Worm (Caenorhabditis elegans) whole organism, mixed stage, embryonic: ENCODE results near the gene T24D5.2.

Experiments
- ces-1 ChIP-seq: fragments of 150-350 bp; optimal IDR thresholded peaks from 2 replicates; lab custom pipeline; 2014; ENCODE audit warnings: missing biosample characterization, missing genetic modification reagents, missing genetic modification characterization
- cnd-1 ChIP-seq: fragments of 200-800 bp; sonication (Bioruptor generic); optimal IDR thresholded peaks from 2 replicates; lab custom pipeline; 2018; ENCODE audit warnings: mild to moderate bottlenecking, missing genetic modification characterization, missing compliant biosample characterization
- elt-3 ChIP-seq: fragments of 150-350 bp; optimal IDR thresholded peaks from 2 replicates; lab custom pipeline; 2014; ENCODE audit warnings: missing biosample characterization, missing genetic modification characterization
- lin-13 ChIP-seq: fragments of 150-350 bp; optimal IDR thresholded peaks from 2 replicates; lab custom pipeline; 2014; ENCODE audit warnings: missing biosample characterization, missing genetic modification characterization
- nhr-12 ChIP-seq: fragments of 150-350 bp; optimal IDR thresholded peaks from 2 replicates; lab custom pipeline; 2014; ENCODE audit warnings: missing biosample characterization, missing genetic modification characterization
- nhr-237 ChIP-seq: fragments of 150-350 bp; optimal IDR thresholded peaks from 2 replicates; lab custom pipeline; 2014; ENCODE audit warnings: missing biosample characterization, missing genetic modification characterization
- nhr-76 ChIP-seq: sonication (generic microtip); optimal IDR thresholded peaks from 2 replicates; lab custom pipeline; 2017; ENCODE audit warnings: missing biosample characterization, missing genetic modification characterization
- sem-2 ChIP-seq: fragments of 200-800 bp; sonication (Bioruptor generic); optimal IDR thresholded peaks from 2 replicates; lab custom pipeline; 2018; ENCODE audit warnings: mild to moderate bottlenecking, missing genetic modification characterization, missing compliant biosample characterization
- unc-39 ChIP-seq: fragments of 150-350 bp; optimal IDR thresholded peaks from 2 replicates; lab custom pipeline; 2014; ENCODE audit warnings: missing biosample characterization, missing genetic modification characterization
- unc-62 ChIP-seq: fragments of 150-350 bp; optimal IDR thresholded peaks from 2 replicates; lab custom pipeline; 2014; ENCODE audit warnings: missing biosample characterization, missing genetic modification reagents, missing genetic modification characterization
- ztf-11 ChIP-seq: fragments of 150-350 bp; optimal IDR thresholded peaks from 2 replicates; lab custom pipeline; 2014; ENCODE audit warnings: missing biosample characterization, missing genetic modification characterization

- TF ChIP-seq ztf-11 (tag; lab: Kevin White, UChicago), result no peak
- no peak for TF ChIP-seq sem-2
- TF ChIP-seq unc-62 (GFP tag; lab: Kevin White, UChicago), result no peak
- no peak for TF ChIP-seq ces-1 (GFP tag; lab: Kevin White, UChicago)
- TF ChIP-seq nhr-12 (tag; lab: Kevin White, UChicago), result no peak
- no peak for TF ChIP-seq nhr-76 (tag; lab: Kevin White, UChicago)
- no peak for TF ChIP-seq cnd-1 (tag; lab: Kevin White, UChicago)
- TF ChIP-seq nhr-237, result no peak
- TF ChIP-seq lin-13 (tag; lab: Kevin White, UChicago), result no peak
- TF ChIP-seq elt-3 (tag; lab: Kevin White, UChicago), result no peak
- no peak for TF ChIP-seq unc-39 (tag; lab: Kevin White, UChicago)
These were observed 41.5 kb upstream of the T24D5.2 start for ce11 chrX:12627797-12628196.
